Fruit fly (Drosophila melanogaster) whole organism, adult: ENCODE data around the gene CG5614.

ENCODE experiments used
- CG11617 ChIP-seq: fragments of 200-800 bp; sonication (Bioruptor generic); optimal IDR thresholded peaks from 2 replicates; lab custom pipeline; 2017; ENCODE audit warnings: mild to moderate bottlenecking, missing biosample characterization, missing genetic modification reagents, missing genetic modification characterization
- CG12768 ChIP-seq: fragments of 200-800 bp; sonication (Bioruptor generic); optimal IDR thresholded peaks from 2 replicates; lab custom pipeline; 2017; ENCODE audit warnings: missing biosample characterization, missing genetic modification characterization, mild to moderate bottlenecking, moderate library complexity, missing genetic modification reagents
- CG14711 ChIP-seq: fragments of 200-800 bp; sonication (Bioruptor generic); optimal IDR thresholded peaks from 2 replicates; lab custom pipeline; 2018; ENCODE audit warnings: missing biosample characterization, mild to moderate bottlenecking, missing genetic modification characterization, moderate library complexity
- CG1620 ChIP-seq: fragments of 200-800 bp; sonication (Bioruptor generic); optimal IDR thresholded peaks from 2 replicates; lab custom pipeline; 2016; ENCODE audit warnings: missing biosample characterization, missing genetic modification characterization
- CG33017 ChIP-seq: fragments of 200-800 bp; sonication (Bioruptor generic); optimal IDR thresholded peaks from 2 replicates; lab custom pipeline; 2018; ENCODE audit warnings: missing biosample characterization, mild to moderate bottlenecking, missing genetic modification characterization, moderate library complexity
- CG5204 ChIP-seq: fragments of 200-800 bp; sonication (Bioruptor generic); optimal IDR thresholded peaks from 2 replicates; lab custom pipeline; 2016; ENCODE audit warnings: missing biosample characterization, missing genetic modification characterization
- CG7045 ChIP-seq: fragments of 200-800 bp; sonication (Bioruptor generic); optimal IDR thresholded peaks from 2 replicates; lab custom pipeline; 2017; ENCODE audit warnings: missing biosample characterization, mild to moderate bottlenecking, missing genetic modification characterization
- CG7101 ChIP-seq: fragments of 200-800 bp; sonication (Bioruptor generic); optimal IDR thresholded peaks from 2 replicates; lab custom pipeline; 2018; ENCODE audit warnings: missing biosample characterization, mild to moderate bottlenecking, missing genetic modification characterization, moderate library complexity
- Clk ChIP-seq: fragments of 200-800 bp; sonication (Bioruptor generic); optimal IDR thresholded peaks from 2 replicates; lab custom pipeline; 2017; ENCODE audit warnings: missing biosample characterization, missing genetic modification characterization
- Crg-1 ChIP-seq: fragments of 200-800 bp; sonication (Bioruptor generic); optimal IDR thresholded peaks from 2 replicates; lab custom pipeline; 2016; ENCODE audit warnings: missing biosample characterization, missing genetic modification characterization
- Hr96 ChIP-seq: fragments of 200-800 bp; sonication (Bioruptor generic); optimal IDR thresholded peaks from 2 replicates; lab custom pipeline; 2016; ENCODE audit warnings: missing biosample characterization, missing genetic modification characterization
- Mnt ChIP-seq: fragments of 200-800 bp; sonication (Bioruptor generic); optimal IDR thresholded peaks from 2 replicates; lab custom pipeline; 2016; ENCODE audit warnings: missing biosample characterization, mild to moderate bottlenecking, missing genetic modification characterization
- bab1 ChIP-seq: fragments of 200-800 bp; sonication (Bioruptor generic); optimal IDR thresholded peaks from 3 replicates; lab custom pipeline; 2019; ENCODE audit warnings: missing biosample characterization, mild to moderate bottlenecking, missing genetic modification characterization, moderate library complexity
- cic ChIP-seq: fragments of 200-800 bp; sonication (Bioruptor generic); optimal IDR thresholded peaks from 2 replicates; lab custom pipeline; 2017; ENCODE audit warnings: missing biosample characterization, mild to moderate bottlenecking, missing genetic modification characterization, moderate library complexity
- cnc ChIP-seq, 2 experiments: fragments of >200 bp; optimal IDR thresholded peaks; 2 replicates each; lab custom pipeline; 2017
- kay ChIP-seq: fragments of 200-800 bp; sonication (Bioruptor generic); peaks from one replicate; lab custom pipeline; 2016; ENCODE audit warnings: missing biosample characterization, missing genetic modification characterization, borderline replicate concordance
- ovo ChIP-seq: fragments of 200-800 bp; sonication (Bioruptor generic); optimal IDR thresholded peaks from 2 replicates; lab custom pipeline; 2016; ENCODE audit warnings: missing biosample characterization, missing genetic modification characterization
- pad ChIP-seq: fragments of 200-800 bp; sonication (Bioruptor generic); optimal IDR thresholded peaks from 3 replicates; lab custom pipeline; 2017; ENCODE audit warnings: missing biosample characterization, missing genetic modification characterization, mild to moderate bottlenecking, moderate library complexity, missing genetic modification reagents
- tj ChIP-seq: fragments of 200-800 bp; sonication (Bioruptor generic); optimal IDR thresholded peaks from 3 replicates; lab custom pipeline; 2017; ENCODE audit warnings: missing biosample characterization, mild to moderate bottlenecking, missing genetic modification characterization, moderate library complexity
- toe ChIP-seq: fragments of 200-800 bp; sonication (Bioruptor generic); optimal IDR thresholded peaks from 2 replicates; lab custom pipeline; 2016; ENCODE audit warnings: missing biosample characterization, missing genetic modification characterization

CG5614 gene

dm6 chr3R:15806341-15806740, 26.7 kb downstream of the CG5614 start:
- TF ChIP-seq CG1620 (no peak), pad (GFP tag; lab: Kevin White, UChicago) (no peak), CG12768 (GFP tag; lab: Kevin White, UChicago) (no peak), CG7101 (no peak), Crg-1 (GFP tag; lab: Kevin White, UChicago) (no peak), CG5204 (GFP tag; lab: Kevin White, UChicago) (no peak), CG14711 (tag; lab: Kevin White, UChicago) (no peak), ovo (no peak), tj (GFP tag; lab: Kevin White, UChicago) (no peak), Hr96 (no peak), Clk (no peak), CG7045 (GFP tag; lab: Kevin White, UChicago) (no peak), cnc (optimal IDR thresholded peaks at IDR 0.05; lab: Kevin White, UChicago) (no peak), CG33017 (tag; lab: Kevin White, UChicago) (no peak), kay (GFP tag; lab: Kevin White, UChicago) (no peak), bab1 (GFP tag; lab: Kevin White, UChicago) (no peak), toe (GFP tag; lab: Kevin White, UChicago) (no peak), Mnt (GFP tag; lab: Kevin White, UChicago) (no peak)

- no peak for TF ChIP-seq cnc (optimal IDR thresholded peaks at IDR 0.05; lab: Kevin White, UChicago)
- TF ChIP-seq kay (GFP tag; lab: Kevin White, UChicago), result no peak
- no peak for TF ChIP-seq cic (GFP tag; lab: Kevin White, UChicago)
- TF ChIP-seq Hr96, result no peak
- no peak for TF ChIP-seq CG33017 (tag; lab: Kevin White, UChicago)
- no peak for TF ChIP-seq CG5204 (GFP tag; lab: Kevin White, UChicago)
- no peak for TF ChIP-seq Mnt (GFP tag; lab: Kevin White, UChicago)
- TF ChIP-seq CG7101, result no peak
- no peak for TF ChIP-seq bab1 (GFP tag; lab: Kevin White, UChicago)
- no peak for TF ChIP-seq CG1620
- no peak for TF ChIP-seq tj (GFP tag; lab: Kevin White, UChicago)
- no peak for TF ChIP-seq CG14711 (tag; lab: Kevin White, UChicago)
- TF ChIP-seq toe (GFP tag; lab: Kevin White, UChicago), result no peak
- TF ChIP-seq Clk, result no peak
- TF ChIP-seq Crg-1 (GFP tag; lab: Kevin White, UChicago), result no peak
- no peak for TF ChIP-seq CG7045 (GFP tag; lab: Kevin White, UChicago)
- no peak for TF ChIP-seq CG12768 (GFP tag; lab: Kevin White, UChicago)
- no peak for TF ChIP-seq CG11617 (GFP tag; lab: Kevin White, UChicago)
- TF ChIP-seq ovo, result no peak
- TF ChIP-seq pad (GFP tag; lab: Kevin White, UChicago), result no peak
These were observed 27.7 kb downstream of the CG5614 start for dm6 chr3R:15807306-15807705.

- no peak for TF ChIP-seq CG1620
- TF ChIP-seq Mnt (GFP tag; lab: Kevin White, UChicago), result no peak
- no peak for TF ChIP-seq pad (GFP tag; lab: Kevin White, UChicago)
- no peak for TF ChIP-seq bab1 (GFP tag; lab: Kevin White, UChicago)
- no peak for TF ChIP-seq CG5204 (GFP tag; lab: Kevin White, UChicago)
- TF ChIP-seq tj (GFP tag; lab: Kevin White, UChicago), result no peak
- no peak for TF ChIP-seq cnc (optimal IDR thresholded peaks at IDR 0.05; lab: Kevin White, UChicago)
- TF ChIP-seq CG14711 (tag; lab: Kevin White, UChicago), result no peak
- TF ChIP-seq CG7101, result no peak
- no peak for TF ChIP-seq CG33017 (tag; lab: Kevin White, UChicago)
These were observed 28.3 kb downstream of the CG5614 start for dm6 chr3R:15807877-15808381.

- TF ChIP-seq Hr96 (no peak), CG7101 (no peak), bab1 (GFP tag; lab: Kevin White, UChicago) (no peak), cnc (optimal IDR thresholded peaks at IDR 0.05; lab: Kevin White, UChicago) (no peak), kay (GFP tag; lab: Kevin White, UChicago) (no peak), cic (GFP tag; lab: Kevin White, UChicago) (no peak), pad (GFP tag; lab: Kevin White, UChicago) (no peak), Clk (no peak), CG7045 (GFP tag; lab: Kevin White, UChicago) (no peak), Mnt (GFP tag; lab: Kevin White, UChicago) (no peak), CG12768 (GFP tag; lab: Kevin White, UChicago) (no peak), CG5204 (GFP tag; lab: Kevin White, UChicago) (no peak), CG33017 (tag; lab: Kevin White, UChicago) (no peak)
These were observed 30.8 kb downstream of the CG5614 start for dm6 chr3R:15810369-15810768.

- TF ChIP-seq CG11617 (GFP tag; lab: Kevin White, UChicago), result no peak
- no peak for TF ChIP-seq CG14711 (tag; lab: Kevin White, UChicago)
- no peak for TF ChIP-seq kay (GFP tag; lab: Kevin White, UChicago)
- TF ChIP-seq cnc (optimal IDR thresholded peaks at IDR 0.05; lab: Kevin White, UChicago), result no peak
- no peak for TF ChIP-seq CG7101
- peak; percentile 31 for TF ChIP-seq bab1 (GFP tag; lab: Kevin White, UChicago)
These were observed 34.5 kb downstream of the CG5614 start for dm6 chr3R:15814150-15814549.

- TF ChIP-seq CG1620 (no peak), Hr96 (no peak), CG14711 (tag; lab: Kevin White, UChicago) (no peak), CG7045 (GFP tag; lab: Kevin White, UChicago) (no peak), CG7101 (no peak), tj (GFP tag; lab: Kevin White, UChicago) (no peak), Clk (no peak), CG33017 (tag; lab: Kevin White, UChicago) (no peak), cnc (optimal IDR thresholded peaks at IDR 0.05; lab: Kevin White, UChicago) (no peak), ovo (no peak), pad (GFP tag; lab: Kevin White, UChicago) (no peak)
These were observed 36.7 kb downstream of the CG5614 start for dm6 chr3R:15816276-15816675.
